Worm (Caenorhabditis elegans): ENCODE data around the gene sru-44.

Gene sru-44

ce11 chrV:16429940-16430339 lies 37.8 kb downstream of the sru-44 start, which contains the start of gene str-73:
str-73 (plus strand) TSS chrV:16430240.
- TF ChIP-seq dao-5 (tag; optimal IDR thresholded peaks at IDR 0.05), result no peak
- no peak for TF ChIP-seq him-1 (tag; optimal IDR thresholded peaks at IDR 0.05)
- TF ChIP-seq W03F9.2 (tag; optimal IDR thresholded peaks at IDR 0.05), result no peak

- TF ChIP-seq him-1 (tag; optimal IDR thresholded peaks at IDR 0.05) (no peak), W03F9.2 (tag; optimal IDR thresholded peaks at IDR 0.05) (no peak), dao-5 (tag; optimal IDR thresholded peaks at IDR 0.05) (no peak)
These were observed 38.2 kb downstream of the sru-44 start, which contains the start of gene F26D2.10 for ce11 chrV:16429503-16429902. F26D2.10 (minus strand) TSS chrV:16429603.

ce11 chrV:16424428-16424827 lies 43.3 kb downstream of the sru-44 start, which contains the start of gene srw-29:
srw-29 (minus strand) TSS chrV:16424528.
- TF ChIP-seq dao-5 (tag; optimal IDR thresholded peaks at IDR 0.05), result no peak
- TF ChIP-seq him-1 (tag; optimal IDR thresholded peaks at IDR 0.05), result no peak
- no peak for TF ChIP-seq W03F9.2 (tag; optimal IDR thresholded peaks at IDR 0.05)

ce11 chrV:16420696-16421095 lies 47.0 kb downstream of the sru-44 start, which contains the start of gene srw-48:
srw-48 (plus strand) TSS chrV:16420996.
- TF ChIP-seq dao-5 (tag; optimal IDR thresholded peaks at IDR 0.05), result no peak
- TF ChIP-seq W03F9.2 (tag; optimal IDR thresholded peaks at IDR 0.05), result no peak
- TF ChIP-seq him-1 (tag; optimal IDR thresholded peaks at IDR 0.05), result no peak

ce11 chrV:16419769-16420168 lies 48.0 kb downstream of the sru-44 start, which contains the start of gene F26D2.16:
F26D2.16 (minus strand) TSS chrV:16419869.
- TF ChIP-seq him-1 (tag; optimal IDR thresholded peaks at IDR 0.05), result no peak
- TF ChIP-seq dao-5 (tag; optimal IDR thresholded peaks at IDR 0.05), result no peak
- no peak for TF ChIP-seq W03F9.2 (tag; optimal IDR thresholded peaks at IDR 0.05)

ce11 chrV:16417014-16417413 lies 50.7 kb downstream of the sru-44 start, which contains the start of gene str-55:
str-55 (minus strand) TSS chrV:16417114.
- TF ChIP-seq dao-5 (tag; optimal IDR thresholded peaks at IDR 0.05), result no peak
- no peak for TF ChIP-seq him-1 (tag; optimal IDR thresholded peaks at IDR 0.05)
- TF ChIP-seq W03F9.2 (tag; optimal IDR thresholded peaks at IDR 0.05), result no peak
